Worm (Caenorhabditis elegans): ENCODE results near the gene B0035.18.

DNA sequence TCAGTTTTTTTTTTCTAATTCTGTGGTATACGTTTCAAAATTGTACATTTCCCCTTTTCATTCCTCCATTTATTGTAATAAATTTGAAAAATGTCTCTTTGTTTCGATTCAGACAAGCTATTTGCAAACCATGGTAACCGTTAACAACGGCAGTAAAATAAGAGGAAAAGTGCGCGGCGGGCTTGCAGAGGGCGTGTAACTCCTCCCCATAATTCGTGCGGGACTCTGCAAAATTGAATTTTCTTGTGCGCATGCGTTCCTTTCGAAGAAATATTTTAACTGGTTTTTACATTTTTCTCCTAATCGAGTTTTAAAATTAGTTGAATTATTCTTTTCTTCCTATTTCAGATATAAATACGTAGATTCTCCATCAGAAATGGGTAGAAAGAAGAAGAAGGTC lies 9.5 kb upstream of the B0035.18 start, which contains the start of gene znf-207:
- no peak for TF ChIP-seq atf-7 (tag; optimal IDR thresholded peaks at IDR 0.05)
- peak; percentile 43 for TF ChIP-seq ceh-100 (GFP tag; IDR thresholded peaks at IDR 0.05)
- TF ChIP-seq hsf-1 (GFP tag; IDR thresholded peaks at IDR 0.05): no peak
- no peak for TF ChIP-seq ztf-28 (GFP tag; IDR thresholded peaks at IDR 0.05)
- peak; percentile 6 for TF ChIP-seq nhr-80 (tag; optimal IDR thresholded peaks at IDR 0.05)
- TF ChIP-seq fkh-3 (tag; optimal IDR thresholded peaks at IDR 0.05): no peak
- no peak for TF ChIP-seq madf-8 (GFP tag; conservative IDR thresholded peaks at IDR 0.05)
- TF ChIP-seq athp-1 (tag; optimal IDR thresholded peaks at IDR 0.05): no peak
- no peak for TF ChIP-seq snpc-4 (GFP tag; optimal IDR thresholded peaks at IDR 0.05)
- TF ChIP-seq snpc-4 (tag; optimal IDR thresholded peaks at IDR 0.05): no peak
